Fruit fly (Drosophila melanogaster): ENCODE measurements around the gene CG7829.

- TF ChIP-seq CTCF (optimal IDR thresholded peaks at IDR 0.05) (no peak), CG8478 (optimal IDR thresholded peaks at IDR 0.05) (no peak)
Observed at dm6 chr3R:29859763-29860162, 42.2 kb upstream of the CG7829 start.

Data from S2 (cell line).